Worm (Caenorhabditis elegans): ENCODE data around the gene C14A6.5.
A peak's percentile ranks its signal among the peaks of the same experiment; 100 is the strongest.
"Not testable (repeated sequence)": the region's sequence is repeated elsewhere in the genome, so short reads cannot be mapped to it uniquely, and the experiment has no call there.

The C14A6.5 gene

DNA sequence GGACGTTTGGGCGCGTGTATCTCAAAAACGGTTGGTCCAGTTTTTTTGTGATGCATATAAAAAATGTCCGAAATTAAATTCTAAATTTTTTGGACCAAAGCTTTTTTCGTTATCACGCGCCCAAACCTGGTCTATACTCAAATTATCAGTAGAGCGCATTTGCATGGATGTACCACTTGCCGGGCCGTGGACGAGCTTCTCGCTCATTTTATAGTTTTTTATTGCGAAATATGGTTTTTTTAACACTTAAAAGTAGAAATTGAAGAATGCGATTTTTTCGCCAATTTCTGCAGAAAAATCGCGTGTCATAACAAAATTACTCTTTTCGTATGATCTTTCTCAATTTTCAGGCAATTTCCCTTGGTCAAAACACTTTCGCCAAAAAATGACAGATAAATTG lies 49.6 kb downstream of the C14A6.5 start:
- TF ChIP-seq dpl-1 (GFP tag; optimal IDR thresholded peaks at IDR 0.05) (peak in 1 of 3 experiments; percentile 9), efl-1 (GFP tag; optimal IDR thresholded peaks at IDR 0.05 in 1 of 2) (peak in 1 of 2 experiments; percentile 35)
- TF ChIP-seq efl-1 (optimal IDR thresholded peaks at IDR 0.05): not testable (repeated sequence)
